Fruit fly (Drosophila melanogaster): ENCODE results near the gene CG11842.

DNA sequence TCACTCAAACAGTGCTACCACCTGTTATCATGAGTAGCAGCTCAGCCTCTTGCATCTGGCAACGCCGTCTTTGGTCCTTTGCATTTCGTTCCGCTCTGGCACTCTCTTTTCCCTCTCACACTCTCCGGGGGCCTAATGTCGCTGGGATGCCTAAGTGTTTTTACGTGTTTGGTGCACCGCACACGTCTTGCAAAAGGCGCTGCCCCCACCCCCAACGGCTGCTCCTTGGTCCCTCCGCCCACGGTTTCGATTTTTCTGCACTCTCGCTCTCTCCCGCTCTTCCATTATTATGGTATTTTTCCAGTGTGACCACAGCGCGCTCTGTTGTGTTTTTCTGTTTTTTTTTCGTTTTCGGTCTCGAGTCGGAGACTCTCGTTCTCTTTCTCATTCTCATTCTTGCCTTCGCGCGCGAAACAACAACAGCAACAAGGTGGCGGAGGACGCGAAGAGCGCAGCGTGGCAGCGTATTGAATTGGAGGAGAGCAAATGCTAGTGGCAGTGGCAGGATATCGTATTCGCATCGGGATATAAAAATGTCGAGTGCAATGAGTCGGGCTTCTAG, 35.5 kb downstream of the CG11842 start:
- TF ChIP-seq Sin3A (optimal IDR thresholded peaks at IDR 0.05) (no peak), h (optimal IDR thresholded peaks at IDR 0.05) (no peak), ttk (optimal IDR thresholded peaks at IDR 0.05) (no peak), psq (optimal IDR thresholded peaks at IDR 0.05) (no peak), insv (optimal IDR thresholded peaks at IDR 0.05) (no peak), Myc (optimal IDR thresholded peaks at IDR 0.05) (no peak)

Measured in Kc167 (cell line).